Fruit fly (Drosophila melanogaster): ENCODE measurements around the gene betaGlu.

- TF ChIP-seq CG8478 (optimal IDR thresholded peaks at IDR 0.05) (no peak), CTCF (optimal IDR thresholded peaks at IDR 0.05) (no peak)
Measured at dm6 chr3R:31768198-31768597, 3.5 kb downstream of the betaGlu start.

Measured in S2 (cell line).